Worm (Caenorhabditis elegans) whole organism, L4/young adult: ENCODE data around the gene math-26.

ENCODE experiments used
- W03F9.2 ChIP-seq: fragments of 150-350 bp; optimal IDR thresholded peaks from 2 replicates; lab custom pipeline; 2014; ENCODE audit warnings: missing biosample characterization, missing genetic modification characterization
- dao-5 ChIP-seq: sonication (generic microtip); optimal IDR thresholded peaks from 2 replicates; lab custom pipeline; 2016; ENCODE audit warnings: missing genotype, missing genetic modification characterization, moderate library complexity, missing compliant biosample characterization
- him-1 ChIP-seq: sonication (generic microtip); optimal IDR thresholded peaks from 2 replicates; lab custom pipeline; 2016; ENCODE audit warnings: missing genotype, missing genetic modification reagents, missing genetic modification characterization, missing compliant biosample characterization

ce11 chrII:1820774-1821173, 49.3 kb downstream of the math-26 start, which contains the start of gene fbxa-3:
- TF ChIP-seq dao-5 (tag; lab: Kevin White, UChicago) (no peak), W03F9.2 (tag; lab: Kevin White, UChicago) (no peak), him-1 (no peak)
